Fruit fly (Drosophila melanogaster) whole organism, adult: ENCODE data around the gene CG15818.

ENCODE experiments used
- CG11617 ChIP-seq: fragments of 200-800 bp; sonication (Bioruptor generic); optimal IDR thresholded peaks from 2 replicates; lab custom pipeline; 2017; ENCODE audit warnings: mild to moderate bottlenecking, missing biosample characterization, missing genetic modification reagents, missing genetic modification characterization
- CG12768 ChIP-seq: fragments of 200-800 bp; sonication (Bioruptor generic); optimal IDR thresholded peaks from 2 replicates; lab custom pipeline; 2017; ENCODE audit warnings: missing biosample characterization, missing genetic modification characterization, mild to moderate bottlenecking, moderate library complexity, missing genetic modification reagents
- CG14711 ChIP-seq: fragments of 200-800 bp; sonication (Bioruptor generic); optimal IDR thresholded peaks from 2 replicates; lab custom pipeline; 2018; ENCODE audit warnings: missing biosample characterization, mild to moderate bottlenecking, missing genetic modification characterization, moderate library complexity
- CG1620 ChIP-seq: fragments of 200-800 bp; sonication (Bioruptor generic); optimal IDR thresholded peaks from 2 replicates; lab custom pipeline; 2016; ENCODE audit warnings: missing biosample characterization, missing genetic modification characterization
- CG33017 ChIP-seq: fragments of 200-800 bp; sonication (Bioruptor generic); optimal IDR thresholded peaks from 2 replicates; lab custom pipeline; 2018; ENCODE audit warnings: missing biosample characterization, mild to moderate bottlenecking, missing genetic modification characterization, moderate library complexity
- CG5204 ChIP-seq: fragments of 200-800 bp; sonication (Bioruptor generic); optimal IDR thresholded peaks from 2 replicates; lab custom pipeline; 2016; ENCODE audit warnings: missing biosample characterization, missing genetic modification characterization
- CG7045 ChIP-seq: fragments of 200-800 bp; sonication (Bioruptor generic); optimal IDR thresholded peaks from 2 replicates; lab custom pipeline; 2017; ENCODE audit warnings: missing biosample characterization, mild to moderate bottlenecking, missing genetic modification characterization
- CG7101 ChIP-seq: fragments of 200-800 bp; sonication (Bioruptor generic); optimal IDR thresholded peaks from 2 replicates; lab custom pipeline; 2018; ENCODE audit warnings: missing biosample characterization, mild to moderate bottlenecking, missing genetic modification characterization, moderate library complexity
- Clk ChIP-seq: fragments of 200-800 bp; sonication (Bioruptor generic); optimal IDR thresholded peaks from 2 replicates; lab custom pipeline; 2017; ENCODE audit warnings: missing biosample characterization, missing genetic modification characterization
- Crg-1 ChIP-seq: fragments of 200-800 bp; sonication (Bioruptor generic); optimal IDR thresholded peaks from 2 replicates; lab custom pipeline; 2016; ENCODE audit warnings: missing biosample characterization, missing genetic modification characterization
- Hr96 ChIP-seq: fragments of 200-800 bp; sonication (Bioruptor generic); optimal IDR thresholded peaks from 2 replicates; lab custom pipeline; 2016; ENCODE audit warnings: missing biosample characterization, missing genetic modification characterization
- Mnt ChIP-seq: fragments of 200-800 bp; sonication (Bioruptor generic); optimal IDR thresholded peaks from 2 replicates; lab custom pipeline; 2016; ENCODE audit warnings: missing biosample characterization, mild to moderate bottlenecking, missing genetic modification characterization
- bab1 ChIP-seq: fragments of 200-800 bp; sonication (Bioruptor generic); optimal IDR thresholded peaks from 3 replicates; lab custom pipeline; 2019; ENCODE audit warnings: missing biosample characterization, mild to moderate bottlenecking, missing genetic modification characterization, moderate library complexity
- cic ChIP-seq: fragments of 200-800 bp; sonication (Bioruptor generic); optimal IDR thresholded peaks from 2 replicates; lab custom pipeline; 2017; ENCODE audit warnings: missing biosample characterization, mild to moderate bottlenecking, missing genetic modification characterization, moderate library complexity
- cnc ChIP-seq, 2 experiments: fragments of >200 bp; optimal IDR thresholded peaks; 2 replicates each; lab custom pipeline; 2017
- kay ChIP-seq: fragments of 200-800 bp; sonication (Bioruptor generic); peaks from one replicate; lab custom pipeline; 2016; ENCODE audit warnings: missing biosample characterization, missing genetic modification characterization, borderline replicate concordance
- ovo ChIP-seq: fragments of 200-800 bp; sonication (Bioruptor generic); optimal IDR thresholded peaks from 2 replicates; lab custom pipeline; 2016; ENCODE audit warnings: missing biosample characterization, missing genetic modification characterization
- pad ChIP-seq: fragments of 200-800 bp; sonication (Bioruptor generic); optimal IDR thresholded peaks from 3 replicates; lab custom pipeline; 2017; ENCODE audit warnings: missing biosample characterization, missing genetic modification characterization, mild to moderate bottlenecking, moderate library complexity, missing genetic modification reagents
- tj ChIP-seq: fragments of 200-800 bp; sonication (Bioruptor generic); optimal IDR thresholded peaks from 3 replicates; lab custom pipeline; 2017; ENCODE audit warnings: missing biosample characterization, mild to moderate bottlenecking, missing genetic modification characterization, moderate library complexity
- toe ChIP-seq: fragments of 200-800 bp; sonication (Bioruptor generic); optimal IDR thresholded peaks from 2 replicates; lab custom pipeline; 2016; ENCODE audit warnings: missing biosample characterization, missing genetic modification characterization

Gene CG15818

dm6 chr2L:7407638-7408037, 3.1 kb upstream of the CG15818 start:
- no peak for TF ChIP-seq kay
- no peak for TF ChIP-seq Crg-1
- no peak for TF ChIP-seq bab1 (GFP tag; lab: Kevin White, UChicago)

- TF ChIP-seq pad (GFP tag; lab: Kevin White, UChicago) (no peak), tj (GFP tag; lab: Kevin White, UChicago) (no peak), Crg-1 (no peak), CG7101 (tag; lab: Kevin White, UChicago) (no peak), cic (no peak), cnc (optimal IDR thresholded peaks at IDR 0.05; lab: Kevin White, UChicago) (no peak), CG33017 (no peak)
These were observed 1.7 kb upstream of the CG15818 start for dm6 chr2L:7409007-7409406.

- TF ChIP-seq Mnt (GFP tag; lab: Kevin White, UChicago), result no peak
- TF ChIP-seq Clk, result no peak
- TF ChIP-seq tj (GFP tag; lab: Kevin White, UChicago), result no peak
- no peak for TF ChIP-seq CG7045 (GFP tag; lab: Kevin White, UChicago)
- no peak for TF ChIP-seq cic
- TF ChIP-seq CG14711 (tag; lab: Kevin White, UChicago), result no peak
- TF ChIP-seq CG11617, result no peak
- TF ChIP-seq Crg-1, result no peak
- TF ChIP-seq CG1620 (GFP tag; lab: Kevin White, UChicago), result no peak
- TF ChIP-seq bab1 (GFP tag; lab: Kevin White, UChicago), result no peak
- TF ChIP-seq Hr96, result no peak
These were observed 1.1 kb upstream of the CG15818 start, which contains the start of gene CG5181 for dm6 chr2L:7409602-7410001. CG5181 (minus strand) TSS chr2L:7409809.

- TF ChIP-seq CG12768 (GFP tag; lab: Kevin White, UChicago) (no peak), kay (no peak), tj (GFP tag; lab: Kevin White, UChicago) (no peak), CG14711 (tag; lab: Kevin White, UChicago) (no peak), cnc (optimal IDR thresholded peaks at IDR 0.05; lab: Kevin White, UChicago) (no peak), Crg-1 (no peak), Hr96 (peak; percentile 4), bab1 (GFP tag; lab: Kevin White, UChicago) (peak; percentile 57), CG1620 (GFP tag; lab: Kevin White, UChicago) (peak; percentile 38), CG33017 (peak; percentile 2), CG11617 (no peak), ovo (GFP tag; lab: Kevin White, UChicago) (no peak), Clk (no peak), cic (no peak), CG5204 (GFP tag; lab: Kevin White, UChicago) (no peak), pad (GFP tag; lab: Kevin White, UChicago) (no peak), CG7101 (tag; lab: Kevin White, UChicago) (peak; percentile 24), toe (GFP tag; lab: Kevin White, UChicago) (no peak), CG7045 (GFP tag; lab: Kevin White, UChicago) (peak; percentile 15), Mnt (GFP tag; lab: Kevin White, UChicago) (no peak)
These were observed 1.4 kb downstream of the CG15818 start, which contains the start of gene chm for dm6 chr2L:7411947-7412621. chm (plus strand) TSS chr2L:7412417.

- TF ChIP-seq CG7101 (tag; lab: Kevin White, UChicago), result no peak
- TF ChIP-seq CG33017, result no peak
- TF ChIP-seq CG1620 (GFP tag; lab: Kevin White, UChicago), result no peak
- TF ChIP-seq toe (GFP tag; lab: Kevin White, UChicago), result no peak
- no peak for TF ChIP-seq cnc (optimal IDR thresholded peaks at IDR 0.05; lab: Kevin White, UChicago)
- TF ChIP-seq cic, result peak; percentile 15
- TF ChIP-seq tj (GFP tag; lab: Kevin White, UChicago), result peak; percentile 80
- peak; percentile 55 for TF ChIP-seq Mnt (GFP tag; lab: Kevin White, UChicago)
- peak; percentile 93 for TF ChIP-seq kay
- no peak for TF ChIP-seq CG14711 (tag; lab: Kevin White, UChicago)
- TF ChIP-seq Clk, result no peak
- TF ChIP-seq CG5204 (GFP tag; lab: Kevin White, UChicago), result no peak
- TF ChIP-seq pad (GFP tag; lab: Kevin White, UChicago), result peak; percentile 28
- no peak for TF ChIP-seq CG7045 (GFP tag; lab: Kevin White, UChicago)
- no peak for TF ChIP-seq CG12768 (GFP tag; lab: Kevin White, UChicago)
- no peak for TF ChIP-seq ovo (GFP tag; lab: Kevin White, UChicago)
- TF ChIP-seq CG11617, result no peak
- no peak for TF ChIP-seq Hr96
- TF ChIP-seq bab1 (GFP tag; lab: Kevin White, UChicago), result peak; percentile 12
- no peak for TF ChIP-seq Crg-1
These were observed 7.7 kb downstream of the CG15818 start for dm6 chr2L:7418148-7418988.
